Fruit fly (Drosophila melanogaster) whole organism, embryonic: ENCODE data around the gene CG33096.

ENCODE experiments used
- Atf6 ChIP-seq: fragments of 200-800 bp; sonication (Bioruptor generic); IDR thresholded peaks from 2 replicates; pipeline ENCODE4 v1.3.6; 2022; ENCODE audit warnings: missing biosample characterization, missing genetic modification characterization
- Awh ChIP-seq: fragments of 200-800 bp; sonication (Bioruptor generic); IDR thresholded peaks from 2 replicates; pipeline ENCODE4, ENCODE4 v1.3.6; 2022; ENCODE audit warnings: missing biosample characterization, missing genetic modification characterization
- CG1024 ChIP-seq: fragments of 200-800 bp; sonication (Bioruptor generic); IDR thresholded peaks from 2 replicates; pipeline ENCODE4 v1.3.6; 2022; ENCODE audit warnings: missing biosample characterization, missing genetic modification characterization
- CG10321 ChIP-seq: fragments of 200-800 bp; sonication (Bioruptor generic); IDR thresholded peaks from 2 replicates; pipeline ENCODE4 v1.3.6; 2022; ENCODE audit warnings: missing biosample characterization, missing genetic modification characterization
- CG10543 ChIP-seq: fragments of 200-800 bp; sonication (Bioruptor generic); optimal IDR thresholded peaks from 3 replicates; lab custom pipeline; 2017; ENCODE audit warnings: missing biosample characterization, mild to moderate bottlenecking, missing genetic modification characterization, moderate library complexity
- CG10654 ChIP-seq: fragments of 200-800 bp; sonication (Bioruptor generic); optimal IDR thresholded peaks from 2 replicates; lab custom pipeline; 2016; ENCODE audit warnings: missing biosample characterization, missing genetic modification characterization
- CG11695 ChIP-seq: fragments of 200-800 bp; sonication (Bioruptor generic); IDR thresholded peaks from 3 replicates; pipeline ENCODE4 v1.3.6; 2022; ENCODE audit warnings: missing biosample characterization, missing genetic modification characterization
- CG13624 ChIP-seq: fragments of 200-800 bp; sonication (Bioruptor generic); optimal IDR thresholded peaks from 2 replicates; lab custom pipeline; 2016; ENCODE audit warnings: missing biosample characterization, missing genetic modification characterization
- CG14441 ChIP-seq: fragments of 200-800 bp; sonication (Bioruptor generic); IDR thresholded peaks from 2 replicates; pipeline ENCODE4 v1.3.6; 2022; ENCODE audit warnings: missing biosample characterization, missing genetic modification characterization
- CG1529 ChIP-seq: fragments of 200-800 bp; sonication (Bioruptor generic); optimal IDR thresholded peaks from 3 replicates; lab custom pipeline; 2018; ENCODE audit warnings: missing biosample characterization, missing genetic modification characterization
- CG17328 ChIP-seq: fragments of 200-800 bp; sonication (Bioruptor generic); IDR thresholded peaks from 2 replicates; pipeline ENCODE4 v1.3.6; 2022; ENCODE audit warnings: missing biosample characterization, missing genetic modification characterization
- CG1832 ChIP-seq: fragments of 200-800 bp; sonication (Bioruptor generic); optimal IDR thresholded peaks from 2 replicates; lab custom pipeline; 2017; ENCODE audit warnings: missing biosample characterization, mild to moderate bottlenecking, missing genetic modification characterization, inconsistent platforms
- CG34224 ChIP-seq: fragments of 200-800 bp; sonication (Bioruptor generic); IDR thresholded peaks from 3 replicates; pipeline ENCODE4 v1.3.6; 2022; ENCODE audit warnings: missing biosample characterization, missing genetic modification characterization; ENCODE audit not compliant: partially characterized antibody
- CG5180 ChIP-seq: fragments of 200-800 bp; sonication (Bioruptor generic); optimal IDR thresholded peaks from 3 replicates; lab custom pipeline; 2017; ENCODE audit warnings: missing biosample characterization, missing genetic modification characterization, mild to moderate bottlenecking, moderate library complexity, missing genetic modification reagents
- CG9609 ChIP-seq: fragments of 200-800 bp; sonication (Bioruptor generic); optimal IDR thresholded peaks from 3 replicates; lab custom pipeline; 2016; ENCODE audit warnings: missing biosample characterization, missing genetic modification characterization
- Ets65A ChIP-seq: fragments of 200-800 bp; sonication (Bioruptor generic); peaks from one replicate; lab custom pipeline; 2016; ENCODE audit warnings: missing biosample characterization, missing genetic modification characterization
- Fer1 ChIP-seq: fragments of 200-800 bp; sonication (Bioruptor generic); optimal IDR thresholded peaks from 2 replicates; lab custom pipeline; 2017; ENCODE audit warnings: missing biosample characterization, mild to moderate bottlenecking, missing genetic modification characterization
- HHEX ChIP-seq: fragments of 200-800 bp; sonication (Bioruptor generic); optimal IDR thresholded peaks from 3 replicates; lab custom pipeline; 2017; ENCODE audit warnings: missing biosample characterization, mild to moderate bottlenecking, missing genetic modification characterization, missing genetic modification reagents
- HmgD ChIP-seq: fragments of 200-800 bp; sonication (Bioruptor generic); optimal IDR thresholded peaks from 3 replicates; lab custom pipeline; 2016; ENCODE audit warnings: missing biosample characterization, missing genetic modification characterization
- Hmx ChIP-seq: fragments of 200-800 bp; sonication (Bioruptor generic); optimal IDR thresholded peaks from 2 replicates; lab custom pipeline; 2016; ENCODE audit warnings: missing biosample characterization, missing genetic modification characterization
- Jarid2 ChIP-seq: fragments of 200-800 bp; sonication (Bioruptor generic); optimal IDR thresholded peaks from 3 replicates; lab custom pipeline; 2017; ENCODE audit warnings: mild to moderate bottlenecking, missing biosample characterization, missing genetic modification reagents, missing genetic modification characterization
- Mad ChIP-seq: fragments of 200-800 bp; sonication (Bioruptor generic); optimal IDR thresholded peaks from 2 replicates; lab custom pipeline; 2016; ENCODE audit warnings: missing biosample characterization, missing genetic modification characterization
- Max ChIP-seq: fragments of 200-800 bp; sonication (Bioruptor generic); optimal IDR thresholded peaks from 2 replicates; lab custom pipeline; 2016; ENCODE audit warnings: missing biosample characterization, mild to moderate bottlenecking, missing genetic modification characterization
- Med ChIP-seq: fragments of 200-800 bp; sonication (Bioruptor generic); peaks from one replicate; lab custom pipeline; 2016; ENCODE audit warnings: missing biosample characterization, missing genetic modification characterization, mild to moderate bottlenecking, inconsistent platforms, moderate library complexity
- Nf-YB ChIP-seq: fragments of 200-800 bp; sonication (Bioruptor generic); optimal IDR thresholded peaks from 3 replicates; lab custom pipeline; 2019; ENCODE audit warnings: missing biosample characterization, mild to moderate bottlenecking, missing genetic modification characterization, moderate library complexity
- Nf-YC ChIP-seq: fragments of 200-800 bp; optimal IDR thresholded peaks from 3 replicates; lab custom pipeline; 2019; ENCODE audit warnings: missing biosample characterization, mild to moderate bottlenecking, missing genetic modification characterization, moderate library complexity
- Opbp ChIP-seq: fragments of 200-800 bp; sonication (Bioruptor generic); IDR thresholded peaks from 3 replicates; pipeline ENCODE4 v1.3.6; 2022; ENCODE audit warnings: missing biosample characterization, missing genetic modification characterization; ENCODE audit not compliant: partially characterized antibody
- Trl ChIP-seq, 3 experiments: fragments of >200 bp in 2 of 3; fragments of 200-800 bp in 1 of 3; sonication (Bioruptor generic) in 1 of 3; optimal IDR thresholded peaks; 2 replicates in 1 of 3; 3 replicates in 2 of 3; lab custom pipeline; 2016 to 2017; ENCODE audit warnings: missing biosample characterization in 1 of 3, missing genetic modification characterization in 1 of 3
- az2 ChIP-seq: fragments of 200-800 bp; sonication (Bioruptor generic); optimal IDR thresholded peaks from 3 replicates; lab custom pipeline; 2016; ENCODE audit warnings: missing biosample characterization, missing genetic modification characterization
- bbx ChIP-seq: fragments of 200-800 bp; sonication (Bioruptor generic); IDR thresholded peaks from 2 replicates; pipeline ENCODE4 v1.3.6; 2022; ENCODE audit warnings: missing biosample characterization, missing genetic modification characterization; ENCODE audit not compliant: partially characterized antibody
- cg ChIP-seq: fragments of 200-800 bp; sonication (Bioruptor generic); optimal IDR thresholded peaks from 3 replicates; lab custom pipeline; 2019; ENCODE audit warnings: missing biosample characterization, mild to moderate bottlenecking, missing genetic modification characterization, moderate library complexity
- crol ChIP-seq: fragments of 200-800 bp; sonication (Bioruptor generic); IDR thresholded peaks from 2 replicates; pipeline ENCODE4 v1.3.6; 2022; ENCODE audit warnings: missing biosample characterization, missing genetic modification characterization
- dpn ChIP-seq, 2 experiments: fragments of 200-800 bp; sonication (Bioruptor generic); optimal IDR thresholded peaks; 3 replicates each; lab custom pipeline; 2016; ENCODE audit warnings: missing biosample characterization in 2 of 2, missing genetic modification characterization in 2 of 2
- fd96Cb ChIP-seq: fragments of 200-800 bp; sonication (Bioruptor generic); optimal IDR thresholded peaks from 2 replicates; lab custom pipeline; 2018; ENCODE audit warnings: missing biosample characterization, mild to moderate bottlenecking, missing genetic modification characterization, moderate library complexity
- hkb ChIP-seq, 2 experiments: fragments of 200-800 bp in 1 of 2; fragments of >200 bp in 1 of 2; sonication (Bioruptor generic) in 1 of 2; IDR thresholded peaks in 1 of 2; optimal IDR thresholded peaks in 1 of 2; 2 replicates each; pipeline versions ENCODE4 v1.3.6 to Lab custom; 2017 to 2022; ENCODE audit warnings: missing biosample characterization in 1 of 2, missing genetic modification characterization in 1 of 2
- jing ChIP-seq: fragments of 200-800 bp; sonication (Bioruptor generic); optimal IDR thresholded peaks from 2 replicates; lab custom pipeline; 2018; ENCODE audit warnings: missing biosample characterization, mild to moderate bottlenecking, missing genetic modification characterization
- mld ChIP-seq: fragments of 200-800 bp; sonication (Bioruptor generic); IDR thresholded peaks from 3 replicates; pipeline ENCODE4 v1.3.6; 2022; ENCODE audit warnings: missing biosample characterization, missing genetic modification characterization; ENCODE audit not compliant: partially characterized antibody
- nom ChIP-seq: fragments of 200-800 bp; sonication (Bioruptor generic); optimal IDR thresholded peaks from 2 replicates; lab custom pipeline; 2017; ENCODE audit warnings: missing biosample characterization, missing genetic modification characterization, mild to moderate bottlenecking, moderate library complexity, missing genetic modification reagents
- p53 ChIP-seq: fragments of 200-800 bp; sonication (Bioruptor generic); optimal IDR thresholded peaks from 2 replicates; lab custom pipeline; 2016; ENCODE audit warnings: missing biosample characterization, missing genetic modification characterization
- row ChIP-seq: fragments of 200-800 bp; sonication (Bioruptor generic); IDR thresholded peaks from 3 replicates; pipeline ENCODE4 v1.3.6; 2022; ENCODE audit warnings: missing biosample characterization, missing genetic modification characterization
- scrt ChIP-seq: fragments of 200-800 bp; sonication (Bioruptor generic); optimal IDR thresholded peaks from 2 replicates; lab custom pipeline; 2018; ENCODE audit warnings: missing biosample characterization, mild to moderate bottlenecking, missing genetic modification characterization, moderate library complexity
- slbo ChIP-seq: fragments of 200-800 bp; sonication (Bioruptor generic); IDR thresholded peaks from 2 replicates; pipeline ENCODE4 v1.3.6; 2022; ENCODE audit warnings: missing biosample characterization, missing genetic modification characterization
- so ChIP-seq: fragments of 200-800 bp; sonication (Bioruptor generic); IDR thresholded peaks from 3 replicates; pipeline ENCODE4 v1.3.6; 2022; ENCODE audit warnings: missing biosample characterization, missing genetic modification characterization
- stc ChIP-seq: fragments of 200-800 bp; sonication (Bioruptor generic); IDR thresholded peaks from 2 replicates; pipeline ENCODE4 v1.3.6; 2022; ENCODE audit warnings: missing biosample characterization, missing genetic modification characterization
- twi ChIP-seq: fragments of 200-800 bp; optimal IDR thresholded peaks from 2 replicates; lab custom pipeline; 2019; ENCODE audit warnings: missing biosample characterization, mild to moderate bottlenecking, missing genetic modification characterization, moderate library complexity
- zf30C ChIP-seq: fragments of 200-800 bp; sonication (Bioruptor generic); optimal IDR thresholded peaks from 3 replicates; lab custom pipeline; 2018; ENCODE audit warnings: missing biosample characterization, mild to moderate bottlenecking, missing genetic modification characterization

The CG33096 gene

dm6 chr3R:25080446-25080845, 17.0 kb upstream of the CG33096 start (continued):
- TF ChIP-seq so (GFP tag; lab: Robert Waterston, UW) (no peak), Fer1 (GFP tag; lab: Kevin White, UChicago) (no peak), hkb (optimal IDR thresholded peaks at IDR 0.05; lab: Kevin White, UChicago) (no peak), hkb (GFP tag; IDR thresholded peaks at IDR 0.05; lab: Robert Waterston, UW) (peak; percentile 24; the same call in 1 of the 2 replicates), stc (GFP tag; lab: Robert Waterston, UW) (peak; percentile 37; the same call in 1 of the 2 replicates), bbx (GFP tag; lab: Robert Waterston, UW) (peak; percentile 41; the same call in 1 of the 2 replicates), Atf6 (GFP tag; lab: Robert Waterston, UW) (no peak), CG34224 (peak; percentile 41; the same call in 1 of the 3 replicates), fd96Cb (tag; lab: Kevin White, UChicago) (no peak), Awh (0 out of 2 replicates have a peak, but pooled peaks have one; percentile 8), CG1529 (GFP tag; lab: Kevin White, UChicago) (no peak), row (GFP tag; lab: Robert Waterston, UW) (peak; percentile 20; the same call in 1 of the 3 replicates), Jarid2 (peak; percentile 92), CG9609 (GFP tag; lab: Kevin White, UChicago) (no peak), Med (peak; percentile 80), Nf-YB (GFP tag; lab: Kevin White, UChicago) (peak; percentile 100), CG17328 (no peak), CG1024 (GFP tag; lab: Robert Waterston, UW) (no peak), slbo (GFP tag; lab: Robert Waterston, UW) (no peak), CG11695 (GFP tag; lab: Robert Waterston, UW) (0 out of 3 replicates have a peak, but pooled peaks have one; percentile 11), twi (tag; lab: Kevin White, UChicago) (peak; percentile 47), cg (GFP tag; lab: Kevin White, UChicago) (peak; percentile 40), az2 (GFP tag; lab: Kevin White, UChicago) (no peak), CG1832 (GFP tag; lab: Kevin White, UChicago) (peak; percentile 94), CG13624 (no peak), Max (no peak)

DNA sequence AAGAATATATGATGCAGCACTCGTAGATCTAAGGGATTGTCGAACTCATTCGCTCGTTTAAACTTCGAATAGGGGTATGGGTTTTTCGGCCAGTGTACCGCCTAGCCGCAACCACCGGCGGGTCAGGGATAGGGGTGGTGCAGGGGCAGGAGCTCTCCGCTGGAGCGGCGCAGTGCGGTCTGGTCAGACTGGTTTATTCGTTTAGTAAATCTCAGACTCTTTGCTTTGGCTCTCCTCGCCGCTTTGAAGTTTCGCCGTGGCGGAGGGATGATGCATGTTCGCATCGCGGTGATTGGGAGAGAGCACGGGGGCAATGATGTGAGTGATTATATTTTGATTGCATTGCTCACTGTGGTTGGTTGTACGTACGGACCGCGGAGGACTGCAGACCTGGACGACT, 15.1 kb upstream of the CG33096 start, which contains the start of gene fd96Ca:
TSS of gene fd96Ca (plus strand) at position 337 of the 400 bp plus-strand sequence.
- TF ChIP-seq Hmx (GFP tag; lab: Kevin White, UChicago) (no peak), Trl (optimal IDR thresholded peaks at IDR 0.05; lab: Kevin White, UChicago) (peak in 1 of 2 experiments; percentile 22), Trl (GFP tag; optimal IDR thresholded peaks at IDR 0.05; lab: Kevin White, UChicago) (no peak), Nf-YC (tag; lab: Kevin White, UChicago) (peak; percentile 92), crol (peak; percentile 84; the same call in 1 of the 2 replicates), zf30C (GFP tag; lab: Kevin White, UChicago) (peak; percentile 83), dpn (GFP tag; optimal IDR thresholded peaks at IDR 0.05; lab: Kevin White, UChicago) (no peak), scrt (no peak), Nf-YB (GFP tag; lab: Kevin White, UChicago) (peak; percentile 95), CG10654 (GFP tag; lab: Kevin White, UChicago) (no peak), Ets65A (GFP tag; lab: Kevin White, UChicago) (no peak)

DNA sequence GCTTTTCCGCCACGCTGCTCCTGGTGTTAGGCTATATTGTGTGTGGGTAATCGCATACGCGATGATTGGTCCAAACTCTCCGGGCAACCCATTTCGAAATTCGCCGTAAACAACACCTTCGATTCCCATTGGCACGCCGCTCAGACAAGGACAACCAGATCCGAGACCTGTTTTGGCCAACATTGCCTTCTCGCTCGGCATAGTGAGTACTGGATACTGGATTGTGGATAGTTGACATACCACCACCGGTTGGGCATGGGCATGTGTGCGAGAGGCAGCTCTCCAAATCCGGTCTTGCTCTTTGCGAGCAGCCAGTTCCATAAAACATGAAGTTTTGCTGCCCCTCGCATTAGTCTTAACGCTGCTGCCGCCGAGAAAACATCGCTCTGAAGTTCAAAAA, 2.8 kb upstream of the CG33096 start, which contains the start of gene fd96Cb:
TSS of gene fd96Cb (plus strand) at position 374 of the 400 bp plus-strand sequence.
- TF ChIP-seq HmgD (GFP tag; lab: Kevin White, UChicago) (peak; percentile 21), jing (peak; percentile 34), Trl (optimal IDR thresholded peaks at IDR 0.05; lab: Kevin White, UChicago) (peak; percentile 30 to 49), Trl (GFP tag; optimal IDR thresholded peaks at IDR 0.05; lab: Kevin White, UChicago) (no peak), CG10321 (GFP tag; lab: Robert Waterston, UW) (peak; percentile 94), CG10543 (GFP tag; lab: Kevin White, UChicago) (no peak), nom (GFP tag; lab: Kevin White, UChicago) (peak; percentile 31), CG5180 (no peak), Nf-YC (tag; lab: Kevin White, UChicago) (peak; percentile 100), mld (0 out of 3 replicates have a peak, but pooled peaks have one; percentile 55), CG14441 (GFP tag; lab: Robert Waterston, UW) (no peak), CG1832 (GFP tag; lab: Kevin White, UChicago) (peak; percentile 88), cg (GFP tag; lab: Kevin White, UChicago) (peak; percentile 64), Max (no peak), p53 (no peak), HHEX (GFP tag; lab: Kevin White, UChicago) (no peak), Opbp (GFP tag; lab: Robert Waterston, UW) (peak; percentile 34; the same call in 1 of the 3 replicates), Mad (GFP tag; lab: Kevin White, UChicago) (no peak)
